Fruit fly (Drosophila melanogaster): ENCODE results near the gene Gr64f.

- TF ChIP-seq Dfd (GFP tag; optimal IDR thresholded peaks at IDR 0.05) (no peak), dl (GFP tag; optimal IDR thresholded peaks at IDR 0.05; ENCODE audit: insufficient read depth in 1 of 2, partially characterized antibody in 2 of 2) (no peak), br (GFP tag; optimal IDR thresholded peaks at IDR 0.05) (no peak), N (GFP tag; optimal IDR thresholded peaks at IDR 0.05) (no peak), Jra (GFP tag; optimal IDR thresholded peaks at IDR 0.05) (no peak), h (GFP tag; optimal IDR thresholded peaks at IDR 0.05) (no peak), dmrt93B (GFP tag; optimal IDR thresholded peaks at IDR 0.05) (no peak), psq (GFP tag; optimal IDR thresholded peaks at IDR 0.05) (no peak), Hr83 (GFP tag; optimal IDR thresholded peaks at IDR 0.05; ENCODE audit: poor library complexity, severe bottlenecking) (no peak), Sp1 (GFP tag; optimal IDR thresholded peaks at IDR 0.05) (no peak), OdsH (GFP tag; optimal IDR thresholded peaks at IDR 0.05) (no peak), Myc (optimal IDR thresholded peaks at IDR 0.05) (no peak), dsf (GFP tag; optimal IDR thresholded peaks at IDR 0.05; ENCODE audit: borderline replicate concordance) (no peak)
Measured at dm6 chr3L:4003316-4003715, 32.3 kb upstream of the Gr64f start, which contains the start of gene CG14985.
